Worm (Caenorhabditis elegans): ENCODE data around the gene H35B03.1.
A peak's percentile ranks its signal among the peaks of the same experiment; 100 is the strongest.

H35B03.1 gene

ce11 chrIV:5762770-5763169 is 37.4 kb downstream of the H35B03.1 start:
- TF ChIP-seq nhr-77 (tag; optimal IDR thresholded peaks at IDR 0.05) (no peak), mab-5 (tag; optimal IDR thresholded peaks at IDR 0.05) (no peak), unc-55 (GFP tag; optimal IDR thresholded peaks at IDR 0.05) (no peak), snpc-4 (tag; optimal IDR thresholded peaks at IDR 0.05) (no peak), alr-1 (tag; optimal IDR thresholded peaks at IDR 0.05) (no peak), blmp-1 (tag; optimal IDR thresholded peaks at IDR 0.05; ENCODE audit: insufficient read depth) (no peak), gmeb-1 (tag; optimal IDR thresholded peaks at IDR 0.05) (peak; percentile 4), nhr-21 (tag; optimal IDR thresholded peaks at IDR 0.05) (peak; percentile 36), egl-27 (tag; optimal IDR thresholded peaks at IDR 0.05) (no peak), ama-1 (optimal IDR thresholded peaks at IDR 0.05) (no peak), unc-39 (tag; optimal IDR thresholded peaks at IDR 0.05) (no peak), nhr-10 (tag; optimal IDR thresholded peaks at IDR 0.05) (no peak), lin-11 (tag; optimal IDR thresholded peaks at IDR 0.05) (no peak), crh-2 (tag; optimal IDR thresholded peaks at IDR 0.05) (peak; percentile 50), dmd-4 (tag; optimal IDR thresholded peaks at IDR 0.05) (no peak), nhr-12 (tag; optimal IDR thresholded peaks at IDR 0.05) (no peak), lsy-2 (tag; optimal IDR thresholded peaks at IDR 0.05) (no peak), C34F6.9 (tag; optimal IDR thresholded peaks at IDR 0.05) (no peak), nhr-129 (tag; optimal IDR thresholded peaks at IDR 0.05) (peak; percentile 34), aly-2 (tag; optimal IDR thresholded peaks at IDR 0.05) (no peak), mdl-1 (tag; optimal IDR thresholded peaks at IDR 0.05) (no peak), sma-3 (GFP tag; optimal IDR thresholded peaks at IDR 0.05) (no peak), zag-1 (tag; optimal IDR thresholded peaks at IDR 0.05) (no peak), fos-1 (tag; optimal IDR thresholded peaks at IDR 0.05) (peak; percentile 82), F13H6.1 (tag; optimal IDR thresholded peaks at IDR 0.05) (peak; percentile 11), nhr-11 (tag; optimal IDR thresholded peaks at IDR 0.05) (no peak), skn-1 (tag; optimal IDR thresholded peaks at IDR 0.05) (no peak), lin-13 (GFP tag; optimal IDR thresholded peaks at IDR 0.05) (no peak), nhr-23 (tag; optimal IDR thresholded peaks at IDR 0.05) (no peak), ceh-82 (tag; optimal IDR thresholded peaks at IDR 0.05) (no peak), sem-4 (tag; optimal IDR thresholded peaks at IDR 0.05) (no peak), sma-9 (GFP tag; optimal IDR thresholded peaks at IDR 0.05) (peak; percentile 88), sma-9 (tag; optimal IDR thresholded peaks at IDR 0.05) (no peak), nhr-25 (tag; optimal IDR thresholded peaks at IDR 0.05) (peak; percentile 43), ZK546.5 (tag; optimal IDR thresholded peaks at IDR 0.05) (no peak), unc-62 (GFP tag; optimal IDR thresholded peaks at IDR 0.05) (no peak), lin-39 (tag; optimal IDR thresholded peaks at IDR 0.05) (no peak)

- TF ChIP-seq F13H6.1 (tag; optimal IDR thresholded peaks at IDR 0.05) (no peak), nhr-23 (tag; optimal IDR thresholded peaks at IDR 0.05) (no peak), ama-1 (optimal IDR thresholded peaks at IDR 0.05) (no peak), nhr-25 (tag; optimal IDR thresholded peaks at IDR 0.05) (peak; percentile 88), blmp-1 (tag; optimal IDR thresholded peaks at IDR 0.05; ENCODE audit: insufficient read depth) (peak; percentile 95), aly-2 (tag; optimal IDR thresholded peaks at IDR 0.05) (no peak), nhr-77 (tag; optimal IDR thresholded peaks at IDR 0.05) (no peak), ztf-11 (tag; optimal IDR thresholded peaks at IDR 0.05) (no peak), nhr-10 (tag; optimal IDR thresholded peaks at IDR 0.05) (no peak), lsy-2 (tag; optimal IDR thresholded peaks at IDR 0.05) (peak in 1 of 2 experiments; percentile 14), crh-2 (tag; optimal IDR thresholded peaks at IDR 0.05) (peak; percentile 88), nhr-11 (tag; optimal IDR thresholded peaks at IDR 0.05) (no peak), unc-39 (tag; optimal IDR thresholded peaks at IDR 0.05) (no peak), lin-13 (GFP tag; optimal IDR thresholded peaks at IDR 0.05) (no peak), peb-1 (tag; optimal IDR thresholded peaks at IDR 0.05) (no peak), mab-5 (tag; optimal IDR thresholded peaks at IDR 0.05) (no peak), R02D3.7 (tag; optimal IDR thresholded peaks at IDR 0.05) (no peak), unc-55 (GFP tag; optimal IDR thresholded peaks at IDR 0.05) (no peak), dmd-4 (tag; optimal IDR thresholded peaks at IDR 0.05) (no peak), lin-11 (tag; optimal IDR thresholded peaks at IDR 0.05) (no peak), alr-1 (tag; optimal IDR thresholded peaks at IDR 0.05) (no peak), snpc-4 (tag; optimal IDR thresholded peaks at IDR 0.05) (no peak), sma-3 (GFP tag; optimal IDR thresholded peaks at IDR 0.05) (peak; percentile 81), nhr-237 (tag; optimal IDR thresholded peaks at IDR 0.05) (no peak), ztf-1 (GFP tag; conservative IDR thresholded peaks at IDR 0.05) (no peak), mdl-1 (tag; optimal IDR thresholded peaks at IDR 0.05) (peak in 1 of 2 experiments; percentile 16), nhr-6 (tag; optimal IDR thresholded peaks at IDR 0.05) (peak; percentile 68), lin-39 (tag; optimal IDR thresholded peaks at IDR 0.05) (no peak), gmeb-1 (tag; optimal IDR thresholded peaks at IDR 0.05) (peak; percentile 0), unc-62 (GFP tag; optimal IDR thresholded peaks at IDR 0.05) (no peak), nhr-21 (tag; optimal IDR thresholded peaks at IDR 0.05) (peak; percentile 97), C34F6.9 (tag; optimal IDR thresholded peaks at IDR 0.05) (no peak), ZK546.5 (tag; optimal IDR thresholded peaks at IDR 0.05) (no peak), zag-1 (tag; optimal IDR thresholded peaks at IDR 0.05) (no peak), ztf-4 (tag; optimal IDR thresholded peaks at IDR 0.05) (no peak), egl-27 (tag; optimal IDR thresholded peaks at IDR 0.05) (peak; percentile 51), ceh-16 (tag; optimal IDR thresholded peaks at IDR 0.05) (no peak), elt-3 (tag; optimal IDR thresholded peaks at IDR 0.05) (no peak), mbf-1 (tag; optimal IDR thresholded peaks at IDR 0.05) (no peak), sem-4 (tag; optimal IDR thresholded peaks at IDR 0.05) (no peak), fos-1 (tag; optimal IDR thresholded peaks at IDR 0.05) (peak; percentile 67), Y55F3AM.14 (GFP tag; optimal IDR thresholded peaks at IDR 0.05) (no peak), elt-1 (tag; optimal IDR thresholded peaks at IDR 0.05) (no peak), nhr-129 (tag; optimal IDR thresholded peaks at IDR 0.05) (no peak)
These were observed 39.0 kb downstream of the H35B03.1 start for ce11 chrIV:5764392-5764791.

Measured in whole organism, L2 larva.